Worm (Caenorhabditis elegans): ENCODE measurements around the gene F31D4.8.

DNA sequence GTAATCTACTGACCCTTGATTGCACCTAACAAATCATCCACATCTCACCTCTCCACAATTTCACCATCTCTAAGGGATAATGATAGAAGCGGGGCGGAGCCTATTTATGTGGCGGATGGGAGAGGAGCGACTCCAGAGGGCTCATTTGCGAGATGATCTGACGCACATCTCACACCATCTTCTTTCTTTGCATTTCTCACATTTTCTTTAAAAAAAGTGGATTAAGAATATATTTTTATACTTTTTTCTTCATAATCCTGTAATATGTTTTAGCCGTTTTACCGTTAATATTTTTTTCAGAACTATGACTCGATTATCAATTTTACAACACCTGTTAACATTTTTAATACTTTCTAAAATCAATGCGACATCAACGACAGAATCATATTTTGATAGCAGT is 47.0 kb upstream of the F31D4.8 start, which contains the start of gene pbo-5:
- no peak for TF ChIP-seq lin-13 (GFP tag; optimal IDR thresholded peaks at IDR 0.05)
- no peak for TF ChIP-seq nhr-12 (tag; optimal IDR thresholded peaks at IDR 0.05)
- no peak for TF ChIP-seq ama-1 (optimal IDR thresholded peaks at IDR 0.05)
- TF ChIP-seq nhr-6 (tag; optimal IDR thresholded peaks at IDR 0.05): no peak
- TF ChIP-seq elt-3 (tag; optimal IDR thresholded peaks at IDR 0.05): no peak
- TF ChIP-seq unc-55 (GFP tag; optimal IDR thresholded peaks at IDR 0.05): no peak
- TF ChIP-seq ZK546.5 (tag; optimal IDR thresholded peaks at IDR 0.05): no peak
- TF ChIP-seq elt-1 (tag; optimal IDR thresholded peaks at IDR 0.05): no peak
- TF ChIP-seq nhr-11 (tag; optimal IDR thresholded peaks at IDR 0.05): no peak
- no peak for TF ChIP-seq unc-62 (GFP tag; optimal IDR thresholded peaks at IDR 0.05)
- no peak for TF ChIP-seq skn-1 (tag; optimal IDR thresholded peaks at IDR 0.05)

All from whole organism, L2 larva.